Fruit fly (Drosophila melanogaster): Measurements from ENCODE around the gene btn.

DNA sequence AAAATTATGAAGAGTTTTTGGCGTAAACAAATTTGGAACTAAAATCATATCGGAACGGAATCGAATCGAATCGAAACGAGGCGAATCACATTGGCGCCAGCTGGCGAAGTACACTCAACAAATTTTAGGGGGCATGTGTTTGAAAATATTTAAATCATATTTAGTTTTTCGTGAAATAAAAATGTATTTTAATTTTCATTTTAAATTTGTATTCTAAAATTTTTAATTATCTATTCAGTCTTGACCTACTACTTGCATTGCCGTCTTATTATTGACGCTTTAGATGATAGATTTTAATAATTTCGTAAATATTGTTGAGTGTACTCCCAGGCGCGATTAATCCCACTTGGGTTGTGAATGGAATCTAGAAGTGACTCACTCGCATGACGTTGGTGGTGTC is 42.7 kb upstream of the btn start:
- no peak for TF ChIP-seq h (GFP tag; optimal IDR thresholded peaks at IDR 0.05)
- TF ChIP-seq pan (optimal IDR thresholded peaks at IDR 0.05) = no peak
- TF ChIP-seq psq (GFP tag; optimal IDR thresholded peaks at IDR 0.05) = no peak
- no peak for TF ChIP-seq fru (GFP tag; optimal IDR thresholded peaks at IDR 0.05)
- no peak for TF ChIP-seq Mio (GFP tag; optimal IDR thresholded peaks at IDR 0.05)
- TF ChIP-seq woc (GFP tag; optimal IDR thresholded peaks at IDR 0.05) = no peak
- TF ChIP-seq dmrt93B (GFP tag; optimal IDR thresholded peaks at IDR 0.05) = no peak
- no peak for TF ChIP-seq sage (GFP tag; optimal IDR thresholded peaks at IDR 0.05)
- TF ChIP-seq N (GFP tag; optimal IDR thresholded peaks at IDR 0.05) = no peak
- no peak for TF ChIP-seq OdsH (GFP tag; optimal IDR thresholded peaks at IDR 0.05)
- TF ChIP-seq Dif (GFP tag; optimal IDR thresholded peaks at IDR 0.05; ENCODE audit: partially characterized antibody) = no peak
- TF ChIP-seq jim (GFP tag; optimal IDR thresholded peaks at IDR 0.05) = no peak
- no peak for TF ChIP-seq Hr83 (GFP tag; optimal IDR thresholded peaks at IDR 0.05; ENCODE audit: poor library complexity, severe bottlenecking)
- TF ChIP-seq rgr (GFP tag; optimal IDR thresholded peaks at IDR 0.05) = no peak

Data from whole organism, wandering third instar larva.